Fruit fly (Drosophila melanogaster): ENCODE data around the gene CG33986.

The CG33986 gene

dm6 chr3L:15508233-15508632 is 16.8 kb downstream of the CG33986 start, which contains the start of gene CG7841 (continued):
- peak; percentile 99 for TF ChIP-seq br (GFP tag; optimal IDR thresholded peaks at IDR 0.05)

- peak; percentile 92 for TF ChIP-seq Dif (GFP tag; optimal IDR thresholded peaks at IDR 0.05; ENCODE audit: partially characterized antibody)
- TF ChIP-seq Myc (optimal IDR thresholded peaks at IDR 0.05), result no peak
- TF ChIP-seq Rel (GFP tag; optimal IDR thresholded peaks at IDR 0.05), result no peak
- peak; percentile 95 for TF ChIP-seq Rel (tag; optimal IDR thresholded peaks at IDR 0.05)
- peak; percentile 80 to 81 for TF ChIP-seq dl (GFP tag; optimal IDR thresholded peaks at IDR 0.05; ENCODE audit: insufficient read depth in 1 of 2, partially characterized antibody in 2 of 2)
- TF ChIP-seq HLH106 (tag; optimal IDR thresholded peaks at IDR 0.05), result no peak
- no peak for TF ChIP-seq tai (GFP tag; optimal IDR thresholded peaks at IDR 0.05)
Measured at dm6 chr3L:15507148-15507896, 17.7 kb downstream of the CG33986 start.

dm6 chr3L:15506174-15506926 is 18.7 kb downstream of the CG33986 start:
- TF ChIP-seq Myc (optimal IDR thresholded peaks at IDR 0.05), result no peak
- TF ChIP-seq sage (GFP tag; optimal IDR thresholded peaks at IDR 0.05), result peak; percentile 2

- no peak for TF ChIP-seq GATAd (GFP tag; optimal IDR thresholded peaks at IDR 0.05)
- no peak for TF ChIP-seq Rel (GFP tag; optimal IDR thresholded peaks at IDR 0.05)
- TF ChIP-seq Rel (tag; optimal IDR thresholded peaks at IDR 0.05), result peak; percentile 29
- peak; percentile 14 for TF ChIP-seq sage (GFP tag; optimal IDR thresholded peaks at IDR 0.05)
Measured at dm6 chr3L:15504687-15505086, 20.4 kb downstream of the CG33986 start, which contains the start of gene CG7857. Gene CG7857 (minus strand): TSS chr3L:15504894.

- TF ChIP-seq ey (GFP tag; optimal IDR thresholded peaks at IDR 0.05), result no peak
- TF ChIP-seq lola (GFP tag; optimal IDR thresholded peaks at IDR 0.05), result no peak
- no peak for TF ChIP-seq dsf (GFP tag; optimal IDR thresholded peaks at IDR 0.05; ENCODE audit: borderline replicate concordance)
- no peak for TF ChIP-seq Myc (optimal IDR thresholded peaks at IDR 0.05)
- no peak for TF ChIP-seq jim (GFP tag; optimal IDR thresholded peaks at IDR 0.05)
- no peak for TF ChIP-seq Rel (GFP tag; optimal IDR thresholded peaks at IDR 0.05)
- TF ChIP-seq Rel (tag; optimal IDR thresholded peaks at IDR 0.05), result no peak
- no peak for TF ChIP-seq Jra (GFP tag; optimal IDR thresholded peaks at IDR 0.05)
- TF ChIP-seq usp (GFP tag; optimal IDR thresholded peaks at IDR 0.05), result no peak
- no peak for TF ChIP-seq OdsH (GFP tag; optimal IDR thresholded peaks at IDR 0.05)
- TF ChIP-seq Hr78 (GFP tag; optimal IDR thresholded peaks at IDR 0.05), result no peak
- no peak for TF ChIP-seq woc (GFP tag; optimal IDR thresholded peaks at IDR 0.05)
- no peak for TF ChIP-seq foxo (GFP tag; optimal IDR thresholded peaks at IDR 0.05)
- TF ChIP-seq Hnf4 (GFP tag; optimal IDR thresholded peaks at IDR 0.05), result no peak
- TF ChIP-seq HLH106 (tag; optimal IDR thresholded peaks at IDR 0.05), result no peak
- TF ChIP-seq N (GFP tag; optimal IDR thresholded peaks at IDR 0.05), result no peak
- no peak for TF ChIP-seq Mio (GFP tag; optimal IDR thresholded peaks at IDR 0.05)
- TF ChIP-seq sage (GFP tag; optimal IDR thresholded peaks at IDR 0.05), result no peak
- no peak for TF ChIP-seq Sp1 (GFP tag; optimal IDR thresholded peaks at IDR 0.05)
- TF ChIP-seq pan (optimal IDR thresholded peaks at IDR 0.05), result no peak
Measured at dm6 chr3L:15502256-15502655, 22.8 kb downstream of the CG33986 start.

- TF ChIP-seq CrebA (GFP tag; optimal IDR thresholded peaks at IDR 0.05; ENCODE audit: borderline replicate concordance) (no peak), woc (GFP tag; optimal IDR thresholded peaks at IDR 0.05) (peak; percentile 32)
Measured at dm6 chr3L:15501646-15501972, 23.4 kb downstream of the CG33986 start.
